Fruit fly (Drosophila melanogaster) whole organism, embryonic: ENCODE measurements around the gene Rpt4.

Source experiments
- Antp ChIP-seq: fragments of 200-800 bp; sonication (Bioruptor generic); optimal IDR thresholded peaks from 3 replicates; lab custom pipeline; 2016; ENCODE audit warnings: missing biosample characterization, missing genetic modification characterization
- B-H1 ChIP-seq: fragments of 200-800 bp; sonication (Bioruptor generic); IDR thresholded peaks from 3 replicates; pipeline ENCODE4 v1.3.6; 2022; ENCODE audit warnings: missing biosample characterization, missing genetic modification characterization
- C15 ChIP-seq: fragments of 200-800 bp; sonication (Bioruptor generic); IDR thresholded peaks from 3 replicates; pipeline ENCODE4 v1.3.6; 2022; ENCODE audit warnings: missing biosample characterization, missing genetic modification characterization
- CG1024 ChIP-seq: fragments of 200-800 bp; sonication (Bioruptor generic); IDR thresholded peaks from 2 replicates; pipeline ENCODE4 v1.3.6; 2022; ENCODE audit warnings: missing biosample characterization, missing genetic modification characterization
- CG11696 ChIP-seq: fragments of 200-800 bp; sonication (Bioruptor generic); IDR thresholded peaks from 2 replicates; pipeline ENCODE4 v1.3.6; 2022; ENCODE audit warnings: missing biosample characterization, missing genetic modification characterization
- CG13894 ChIP-seq: fragments of 200-800 bp; sonication (Bioruptor generic); optimal IDR thresholded peaks from 3 replicates; lab custom pipeline; 2018; ENCODE audit warnings: missing biosample characterization, mild to moderate bottlenecking, missing genetic modification characterization, moderate library complexity
- CG14050 ChIP-seq: fragments of 200-800 bp; sonication (Bioruptor generic); IDR thresholded peaks from 3 replicates; pipeline ENCODE4 v1.3.6; 2022; ENCODE audit warnings: missing biosample characterization, missing genetic modification characterization
- CG14441 ChIP-seq: fragments of 200-800 bp; sonication (Bioruptor generic); IDR thresholded peaks from 2 replicates; pipeline ENCODE4 v1.3.6; 2022; ENCODE audit warnings: missing biosample characterization, missing genetic modification characterization
- CG14965 ChIP-seq: fragments of 200-800 bp; sonication (Bioruptor generic); optimal IDR thresholded peaks from 2 replicates; lab custom pipeline; 2016; ENCODE audit warnings: missing biosample characterization, missing genetic modification characterization, borderline replicate concordance
- CG2678 ChIP-seq: fragments of 200-800 bp; sonication (Bioruptor generic); optimal IDR thresholded peaks from 3 replicates; lab custom pipeline; 2019; ENCODE audit warnings: missing biosample characterization, mild to moderate bottlenecking, missing genetic modification characterization, moderate library complexity
- CG31365 ChIP-seq: fragments of 200-800 bp; sonication (Bioruptor generic); optimal IDR thresholded peaks from 2 replicates; lab custom pipeline; 2018; ENCODE audit warnings: missing biosample characterization, mild to moderate bottlenecking, missing genetic modification characterization
- CG3726 ChIP-seq: fragments of 200-800 bp; sonication (Bioruptor generic); IDR thresholded peaks from 3 replicates; pipeline ENCODE4, ENCODE4 v1.3.6; 2022; ENCODE audit warnings: missing biosample characterization, missing genetic modification characterization
- CG42726 ChIP-seq: fragments of 200-800 bp; sonication (Bioruptor generic); IDR thresholded peaks from 2 replicates; pipeline ENCODE4 v1.3.6; 2022; ENCODE audit warnings: missing biosample characterization, missing genetic modification characterization; ENCODE audit not compliant: partially characterized antibody
- CG43689 ChIP-seq: fragments of 200-800 bp; sonication (Bioruptor generic); IDR thresholded peaks from 2 replicates; pipeline ENCODE4 v1.3.6; 2022; ENCODE audit warnings: missing biosample characterization, missing genetic modification characterization
- CG4404 ChIP-seq: fragments of 200-800 bp; sonication (Bioruptor generic); IDR thresholded peaks from 2 replicates; pipeline ENCODE4 v1.3.6; 2022; ENCODE audit warnings: missing biosample characterization, missing genetic modification characterization
- CG4820 ChIP-seq: fragments of 200-800 bp; sonication (Bioruptor generic); optimal IDR thresholded peaks from 3 replicates; lab custom pipeline; 2016; ENCODE audit warnings: missing biosample characterization, missing genetic modification characterization
- CG7271 ChIP-seq: fragments of 200-800 bp; sonication (Bioruptor generic); optimal IDR thresholded peaks from 2 replicates; lab custom pipeline; 2018; ENCODE audit warnings: missing biosample characterization, mild to moderate bottlenecking, missing genetic modification characterization, moderate library complexity
- CG7928 ChIP-seq: fragments of 200-800 bp; sonication (Bioruptor generic); optimal IDR thresholded peaks from 2 replicates; lab custom pipeline; 2017; ENCODE audit warnings: missing biosample characterization, mild to moderate bottlenecking, missing genetic modification characterization
- CG8089 ChIP-seq: fragments of 200-800 bp; sonication (Bioruptor generic); optimal IDR thresholded peaks from 3 replicates; lab custom pipeline; 2016; ENCODE audit warnings: missing biosample characterization, missing genetic modification characterization
- Deaf1 ChIP-seq: fragments of 200-800 bp; optimal IDR thresholded peaks from 3 replicates; lab custom pipeline; 2019; ENCODE audit warnings: missing biosample characterization, mild to moderate bottlenecking, missing genetic modification characterization, moderate library complexity
- E2f1 ChIP-seq: fragments of 200-800 bp; sonication (Bioruptor generic); IDR thresholded peaks from 2 replicates; pipeline ENCODE4 v1.3.6; 2022; ENCODE audit warnings: missing biosample characterization, missing genetic modification characterization
- Ets65A ChIP-seq: fragments of 200-800 bp; sonication (Bioruptor generic); peaks from one replicate; lab custom pipeline; 2016; ENCODE audit warnings: missing biosample characterization, missing genetic modification characterization
- HmgZ ChIP-seq: fragments of 200-800 bp; sonication (Bioruptor generic); optimal IDR thresholded peaks from 2 replicates; lab custom pipeline; 2018; ENCODE audit warnings: missing biosample characterization, mild to moderate bottlenecking, missing genetic modification characterization
- MTF-1 ChIP-seq: fragments of 200-800 bp; sonication (Bioruptor generic); optimal IDR thresholded peaks from 2 replicates; lab custom pipeline; 2018; ENCODE audit warnings: missing biosample characterization, mild to moderate bottlenecking, missing genetic modification characterization, borderline replicate concordance
- Mrtf ChIP-seq: fragments of 200-800 bp; sonication (Bioruptor generic); IDR thresholded peaks from 3 replicates; pipeline ENCODE4 v1.3.6; 2022; ENCODE audit warnings: missing biosample characterization, missing genetic modification characterization
- Oli ChIP-seq: fragments of 200-800 bp; sonication (Bioruptor generic); optimal IDR thresholded peaks from 2 replicates; lab custom pipeline; 2018; ENCODE audit warnings: missing biosample characterization, mild to moderate bottlenecking, missing genetic modification characterization, moderate library complexity
- Sox102F ChIP-seq: fragments of 200-800 bp; sonication (Bioruptor generic); optimal IDR thresholded peaks from 2 replicates; lab custom pipeline; 2018; ENCODE audit warnings: missing biosample characterization, mild to moderate bottlenecking, missing genetic modification characterization, moderate library complexity
- TFAM ChIP-seq: fragments of 200-800 bp; sonication (Bioruptor generic); optimal IDR thresholded peaks from 2 replicates; lab custom pipeline; 2017; ENCODE audit warnings: missing biosample characterization, missing genetic modification characterization, inconsistent platforms
- al ChIP-seq: fragments of 200-800 bp; sonication (Bioruptor generic); IDR thresholded peaks from 2 replicates; pipeline ENCODE4 v1.3.6; 2022; ENCODE audit warnings: missing biosample characterization, missing genetic modification characterization
- ap ChIP-seq: fragments of 200-800 bp; sonication (Bioruptor generic); IDR thresholded peaks from 2 replicates; pipeline ENCODE4 v1.3.6; 2022; ENCODE audit warnings: missing biosample characterization, missing genetic modification characterization
- bowl ChIP-seq: fragments of 200-800 bp; sonication (Bioruptor generic); IDR thresholded peaks from 2 replicates; pipeline ENCODE4 v1.3.6; 2022; ENCODE audit warnings: missing biosample characterization, missing genetic modification characterization
- cad ChIP-seq: fragments of >200 bp; optimal IDR thresholded peaks from 2 replicates; lab custom pipeline; 2017; ENCODE audit warnings: missing biosample characterization, missing genetic modification characterization
- cas ChIP-seq: fragments of 200-800 bp; sonication (Bioruptor generic); IDR thresholded peaks from 2 replicates; pipeline ENCODE4 v1.3.6; 2022; ENCODE audit warnings: missing biosample characterization, missing genetic modification characterization
- ems ChIP-seq: fragments of 200-800 bp; sonication (Bioruptor generic); optimal IDR thresholded peaks from 3 replicates; lab custom pipeline; 2016; ENCODE audit warnings: missing biosample characterization, missing genetic modification characterization
- fru ChIP-seq: fragments of >200 bp; optimal IDR thresholded peaks from 2 replicates; lab custom pipeline; 2017
- gsb ChIP-seq: fragments of 200-800 bp; sonication (Bioruptor generic); IDR thresholded peaks from 2 replicates; pipeline ENCODE4 v1.3.6; 2022; ENCODE audit warnings: missing biosample characterization, missing genetic modification characterization
- gsb-n ChIP-seq: fragments of 200-800 bp; sonication (Bioruptor generic); optimal IDR thresholded peaks from 3 replicates; lab custom pipeline; 2018; ENCODE audit warnings: missing biosample characterization, mild to moderate bottlenecking, missing genetic modification characterization
- hbn ChIP-seq: fragments of 200-800 bp; sonication (Bioruptor generic); IDR thresholded peaks from 2 replicates; pipeline ENCODE4 v1.3.6; 2022; ENCODE audit warnings: missing biosample characterization, missing genetic modification characterization; ENCODE audit not compliant: partially characterized antibody
- lmd ChIP-seq: fragments of 200-800 bp; sonication (Bioruptor generic); IDR thresholded peaks from 2 replicates; pipeline ENCODE4 v1.3.6; 2022; ENCODE audit warnings: missing biosample characterization, missing genetic modification characterization
- lov ChIP-seq, 2 experiments: fragments of 200-800 bp in 1 of 2; fragments of >200 bp in 1 of 2; sonication (Bioruptor generic) in 1 of 2; IDR thresholded peaks in 1 of 2; optimal IDR thresholded peaks in 1 of 2; 2 replicates in 1 of 2; 3 replicates in 1 of 2; pipeline versions ENCODE4 v1.3.6 to Lab custom; 2017 to 2022; ENCODE audit warnings: missing biosample characterization in 1 of 2, missing genetic modification characterization in 1 of 2
- otp ChIP-seq: fragments of 200-800 bp; sonication (Bioruptor generic); IDR thresholded peaks from 3 replicates; pipeline ENCODE4, ENCODE4 v1.3.6; 2022; ENCODE audit warnings: missing biosample characterization, missing genetic modification characterization
- pnt ChIP-seq: fragments of 200-800 bp; sonication (Bioruptor generic); optimal IDR thresholded peaks from 3 replicates; lab custom pipeline; 2016; ENCODE audit warnings: missing biosample characterization, missing genetic modification characterization
- psq ChIP-seq: fragments of 200-800 bp; sonication (Bioruptor generic); optimal IDR thresholded peaks from 2 replicates; lab custom pipeline; 2017; ENCODE audit warnings: missing biosample characterization, missing genetic modification characterization
- pzg ChIP-seq: fragments of 200-800 bp; sonication (Bioruptor generic); optimal IDR thresholded peaks from 3 replicates; lab custom pipeline; 2018; ENCODE audit warnings: missing biosample characterization, mild to moderate bottlenecking, missing genetic modification characterization, moderate library complexity
- ro ChIP-seq: fragments of 200-800 bp; sonication (Bioruptor generic); IDR thresholded peaks from 2 replicates; pipeline ENCODE4 v1.3.6; 2022; ENCODE audit warnings: missing biosample characterization, missing genetic modification characterization
- so ChIP-seq: fragments of 200-800 bp; sonication (Bioruptor generic); IDR thresholded peaks from 3 replicates; pipeline ENCODE4 v1.3.6; 2022; ENCODE audit warnings: missing biosample characterization, missing genetic modification characterization
- stwl ChIP-seq: fragments of 200-800 bp; sonication (Bioruptor generic); optimal IDR thresholded peaks from 3 replicates; lab custom pipeline; 2018; ENCODE audit warnings: missing biosample characterization, mild to moderate bottlenecking, missing genetic modification characterization, moderate library complexity
- trh ChIP-seq: fragments of 200-800 bp; sonication (Bioruptor generic); optimal IDR thresholded peaks from 2 replicates; lab custom pipeline; 2016; ENCODE audit warnings: missing biosample characterization, missing genetic modification characterization
- twi ChIP-seq: fragments of 200-800 bp; optimal IDR thresholded peaks from 2 replicates; lab custom pipeline; 2019; ENCODE audit warnings: missing biosample characterization, mild to moderate bottlenecking, missing genetic modification characterization, moderate library complexity
- tx ChIP-seq: fragments of 200-800 bp; sonication (Bioruptor generic); optimal IDR thresholded peaks from 2 replicates; lab custom pipeline; 2016; ENCODE audit warnings: missing biosample characterization, missing genetic modification characterization
- vvl ChIP-seq: fragments of 200-800 bp; sonication (Bioruptor generic); IDR thresholded peaks from 2 replicates; pipeline ENCODE4 v1.3.6; 2022; ENCODE audit warnings: missing biosample characterization, missing genetic modification characterization

The Rpt4 gene

DNA sequence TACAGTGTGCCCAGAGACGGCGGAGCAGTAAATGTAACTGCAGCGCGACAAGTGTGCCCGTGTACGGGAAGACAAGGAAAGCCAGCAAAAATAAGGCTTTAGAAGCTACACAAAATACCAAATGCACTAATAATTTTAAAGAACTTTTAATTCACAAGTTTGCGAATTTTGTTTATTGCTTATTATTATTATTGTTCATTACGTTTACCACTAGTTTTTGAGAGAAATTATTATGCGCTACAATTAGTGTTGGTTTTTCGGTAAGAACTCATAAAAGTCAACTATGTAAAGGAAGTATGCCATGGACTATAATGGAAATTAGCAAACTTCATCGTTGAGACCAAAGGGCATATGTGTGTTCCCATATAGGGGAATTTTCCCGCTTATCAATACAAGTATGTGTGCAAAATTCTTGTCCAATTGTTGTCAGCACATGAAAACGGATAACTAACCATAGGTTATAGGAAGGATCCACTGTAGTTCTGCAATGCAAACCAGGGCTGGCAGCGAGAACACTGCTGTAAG is 23.8 kb downstream of the Rpt4 start, which contains the start of gene schlank (continued):
- TF ChIP-seq trh (GFP tag; lab: Kevin White, UChicago) (no peak), so (GFP tag; lab: Robert Waterston, UW) (0 out of 3 replicates have a peak, but pooled peaks have one; percentile 2), CG43689 (no peak), lmd (GFP tag; lab: Robert Waterston, UW) (peak; percentile 67), tx (GFP tag; lab: Kevin White, UChicago) (peak; percentile 27), fru (lab: Kevin White, UChicago) (no peak), twi (tag; lab: Kevin White, UChicago) (no peak), CG3726 (GFP tag; lab: Robert Waterston, UW) (no peak), CG31365 (tag; lab: Kevin White, UChicago) (no peak), CG14050 (GFP tag; lab: Robert Waterston, UW) (peak; percentile 32; the same call in 1 of the 3 replicates), pzg (peak; percentile 76), CG4404 (peak; percentile 44; the same call in 1 of the 2 replicates), Sox102F (GFP tag; lab: Kevin White, UChicago) (no peak), HmgZ (tag; lab: Kevin White, UChicago) (no peak), cad (no peak), CG7928 (GFP tag; lab: Kevin White, UChicago) (peak; percentile 85), CG4820 (no peak), Antp (GFP tag; lab: Kevin White, UChicago) (peak; percentile 75), CG14441 (GFP tag; lab: Robert Waterston, UW) (peak; percentile 71), stwl (peak; percentile 32), al (GFP tag; lab: Robert Waterston, UW) (no peak; the same call in 1 of the 2 replicates), cas (no peak), CG7271 (tag; lab: Kevin White, UChicago) (no peak), CG13894 (tag; lab: Kevin White, UChicago) (peak; percentile 23), lov (optimal IDR thresholded peaks at IDR 0.05; lab: Kevin White, UChicago) (no peak), lov (GFP tag; IDR thresholded peaks at IDR 0.05; lab: Robert Waterston, UW) (no peak), ro (GFP tag; lab: Robert Waterston, UW) (no peak), Deaf1 (no peak), pnt (GFP tag; lab: Kevin White, UChicago) (peak; percentile 60), TFAM (GFP tag; lab: Kevin White, UChicago) (no peak), gsb (GFP tag; lab: Robert Waterston, UW) (no peak), Oli (tag; lab: Kevin White, UChicago) (peak; percentile 52), CG14965 (GFP tag; lab: Kevin White, UChicago) (no peak), Ets65A (peak; percentile 97), ap (GFP tag; lab: Robert Waterston, UW) (0 out of 2 replicates have a peak, but pooled peaks have one; percentile 42), gsb-n (no peak), MTF-1 (GFP tag; lab: Kevin White, UChicago) (no peak), ems (GFP tag; lab: Kevin White, UChicago) (peak; percentile 28), hbn (no peak), CG1024 (GFP tag; lab: Robert Waterston, UW) (peak; percentile 43; the same call in 1 of the 2 replicates), CG11696 (no peak), C15 (GFP tag; lab: Robert Waterston, UW) (no peak), psq (GFP tag; lab: Kevin White, UChicago) (no peak), otp (GFP tag; lab: Robert Waterston, UW) (0 out of 3 replicates have a peak, but pooled peaks have one; percentile 12), vvl (GFP tag; lab: Robert Waterston, UW) (peak; percentile 68), Mrtf (GFP tag; lab: Robert Waterston, UW) (no peak), CG42726 (GFP tag; lab: Robert Waterston, UW) (no peak), bowl (GFP tag; lab: Robert Waterston, UW) (no peak), CG2678 (tag; lab: Kevin White, UChicago) (no peak), B-H1 (GFP tag; lab: Robert Waterston, UW) (peak; percentile 37), CG8089 (GFP tag; lab: Kevin White, UChicago) (peak; percentile 47), E2f1 (peak; percentile 51; the same call in 1 of the 2 replicates)
